Fruit fly (Drosophila melanogaster) whole organism, pupa: Measurements from ENCODE around the gene aqz.
A peak's percentile ranks its signal among the peaks of the same experiment; 100 is the strongest.

Experiments
- CG10348 ChIP-seq: fragments of 200-800 bp; sonication (Bioruptor generic); IDR thresholded peaks from 2 replicates; pipeline ENCODE4 v1.3.6; 2022; ENCODE audit warnings: missing biosample characterization, missing genetic modification characterization
- CG12605 ChIP-seq: fragments of 200-800 bp; sonication (Bioruptor generic); IDR thresholded peaks from 2 replicates; pipeline ENCODE4 v1.3.6; 2022; ENCODE audit warnings: missing biosample characterization, missing genetic modification characterization
- CG13204 ChIP-seq: fragments of 200-800 bp; sonication (Bioruptor generic); optimal IDR thresholded peaks from 2 replicates; lab custom pipeline; 2018; ENCODE audit warnings: missing biosample characterization, mild to moderate bottlenecking, missing genetic modification characterization, moderate library complexity
- CG14655 ChIP-seq: fragments of 200-800 bp; sonication (Bioruptor generic); optimal IDR thresholded peaks from 3 replicates; lab custom pipeline; 2017; ENCODE audit warnings: mild to moderate bottlenecking, missing biosample characterization, missing genetic modification reagents, missing genetic modification characterization
- CG15710 ChIP-seq: fragments of 200-800 bp; sonication (Bioruptor generic); optimal IDR thresholded peaks from 2 replicates; lab custom pipeline; 2018; ENCODE audit warnings: missing biosample characterization, mild to moderate bottlenecking, missing genetic modification characterization, moderate library complexity
- CG17806 ChIP-seq: fragments of 200-800 bp; sonication (Bioruptor generic); optimal IDR thresholded peaks from 2 replicates; lab custom pipeline; 2018; ENCODE audit warnings: missing biosample characterization, mild to moderate bottlenecking, missing genetic modification characterization, moderate library complexity
- CG32121 ChIP-seq: fragments of 200-800 bp; sonication (Bioruptor generic); IDR thresholded peaks from 2 replicates; pipeline ENCODE4 v1.3.6; 2022; ENCODE audit warnings: missing biosample characterization, missing genetic modification characterization
- CG34367 ChIP-seq: fragments of 200-800 bp; sonication (Bioruptor generic); optimal IDR thresholded peaks from 2 replicates; lab custom pipeline; 2018; ENCODE audit warnings: missing biosample characterization, mild to moderate bottlenecking, missing genetic modification characterization
- CG4496 ChIP-seq: fragments of 200-800 bp; sonication (Bioruptor generic); IDR thresholded peaks from 3 replicates; pipeline ENCODE4 v1.3.6; 2022; ENCODE audit warnings: missing biosample characterization, missing genetic modification characterization
- CG8159 ChIP-seq: fragments of 200-800 bp; sonication (Bioruptor generic); optimal IDR thresholded peaks from 3 replicates; lab custom pipeline; 2018; ENCODE audit warnings: missing biosample characterization, mild to moderate bottlenecking, missing genetic modification characterization, moderate library complexity
- CG8301 ChIP-seq: fragments of 200-800 bp; sonication (Bioruptor generic); optimal IDR thresholded peaks from 2 replicates; lab custom pipeline; 2018; ENCODE audit warnings: missing biosample characterization, mild to moderate bottlenecking, missing genetic modification characterization
- D1 ChIP-seq: fragments of 200-800 bp; sonication (Bioruptor generic); optimal IDR thresholded peaks from 2 replicates; lab custom pipeline; 2018; ENCODE audit warnings: missing biosample characterization, mild to moderate bottlenecking, missing genetic modification characterization, moderate library complexity
- EcR ChIP-seq: fragments of 200-800 bp; sonication (Bioruptor generic); optimal IDR thresholded peaks from 3 replicates; lab custom pipeline; 2019; ENCODE audit warnings: missing biosample characterization, missing genetic modification characterization, mild to moderate bottlenecking, moderate library complexity, missing genetic modification reagents
- Ets98B ChIP-seq: fragments of 200-800 bp; sonication (Bioruptor generic); IDR thresholded peaks from 2 replicates; pipeline ENCODE4 v1.3.6; 2022; ENCODE audit warnings: missing biosample characterization, missing genetic modification characterization
- Pif1A ChIP-seq: fragments of 200-800 bp; sonication (Bioruptor generic); optimal IDR thresholded peaks from 3 replicates; lab custom pipeline; 2016; ENCODE audit warnings: missing biosample characterization, missing genetic modification characterization
- Pif1B ChIP-seq: fragments of 200-800 bp; sonication (Bioruptor generic); optimal IDR thresholded peaks from 3 replicates; lab custom pipeline; 2016; ENCODE audit warnings: missing biosample characterization, missing genetic modification characterization
- Snoo ChIP-seq: fragments of 200-800 bp; sonication (Bioruptor generic); optimal IDR thresholded peaks from 3 replicates; lab custom pipeline; 2017; ENCODE audit warnings: missing biosample characterization, mild to moderate bottlenecking, missing genetic modification characterization, inconsistent platforms
- fd96Ca ChIP-seq: fragments of 200-800 bp; sonication (Bioruptor generic); IDR thresholded peaks from 3 replicates; pipeline ENCODE4 v1.3.6; 2022; ENCODE audit warnings: missing biosample characterization, missing genetic modification characterization
- gl ChIP-seq: fragments of 200-800 bp; sonication (Bioruptor generic); optimal IDR thresholded peaks from 2 replicates; lab custom pipeline; 2018; ENCODE audit warnings: missing biosample characterization, mild to moderate bottlenecking, missing genetic modification characterization
- rn ChIP-seq: fragments of 200-800 bp; sonication (Bioruptor generic); IDR thresholded peaks from 2 replicates; pipeline ENCODE4 v1.3.6; 2022; ENCODE audit warnings: missing biosample characterization, missing genetic modification characterization

The aqz gene

dm6 chr3R:8823761-8824499 lies 3.4 kb upstream of the aqz start, which contains the start of the genes IscU and CG8379:
Gene IscU (minus strand): TSS chr3R:8824177.
Gene CG8379 (plus strand): TSS chr3R:8824411.
- TF ChIP-seq CG12605 (GFP tag; lab: Robert Waterston, UW) (no peak), Ets98B (GFP tag; lab: Robert Waterston, UW) (no peak), CG8301 (no peak), D1 (tag; lab: Kevin White, UChicago) (no peak), Snoo (no peak), CG32121 (GFP tag; lab: Robert Waterston, UW) (no peak), CG8159 (no peak), Pif1B (GFP tag; lab: Kevin White, UChicago) (no peak), CG14655 (GFP tag; lab: Kevin White, UChicago) (no peak), Pif1A (GFP tag; lab: Kevin White, UChicago) (no peak), CG34367 (no peak), CG13204 (GFP tag; lab: Kevin White, UChicago) (no peak), EcR (GFP tag; lab: Kevin White, UChicago) (no peak), CG10348 (no peak)
- TF ChIP-seq, all 21 proteins: peak for 0

- TF ChIP-seq CG12605 (GFP tag; lab: Robert Waterston, UW) (no peak), CG32121 (GFP tag; lab: Robert Waterston, UW) (no peak), Pif1A (GFP tag; lab: Kevin White, UChicago) (no peak), EcR (GFP tag; lab: Kevin White, UChicago) (no peak), CG4496 (no peak), CG13204 (GFP tag; lab: Kevin White, UChicago) (no peak), rn (GFP tag; lab: Robert Waterston, UW) (no peak), Snoo (no peak), D1 (tag; lab: Kevin White, UChicago) (no peak), Pif1B (GFP tag; lab: Kevin White, UChicago) (no peak), CG14655 (GFP tag; lab: Kevin White, UChicago) (no peak), CG17806 (tag; lab: Kevin White, UChicago) (no peak), CG15710 (tag; lab: Kevin White, UChicago) (no peak)
These were observed 2.4 kb upstream of the aqz start for dm6 chr3R:8822919-8823318.

dm6 chr3R:8821623-8822022 lies 1.1 kb upstream of the aqz start, which contains the start of gene CG8369:
Gene CG8369 (plus strand): TSS chr3R:8822008.
- TF ChIP-seq EcR (GFP tag; lab: Kevin White, UChicago) = peak; percentile 51
- no peak for TF ChIP-seq CG10348

- TF ChIP-seq EcR (GFP tag; lab: Kevin White, UChicago) (peak; percentile 30), gl (tag; lab: Kevin White, UChicago) (peak; percentile 33), Ets98B (GFP tag; lab: Robert Waterston, UW) (peak; percentile 7; the same call in 1 of the 2 replicates), fd96Ca (GFP tag; lab: Robert Waterston, UW) (peak; percentile 42; the same call in 1 of the 3 replicates), CG8301 (no peak), CG8159 (no peak)
These were observed 878 bp downstream of the aqz start for dm6 chr3R:8819551-8820057.

dm6 chr3R:8818239-8818638 lies 2.2 kb downstream of the aqz start:
- no peak for TF ChIP-seq CG4496

- TF ChIP-seq Snoo (no peak), CG15710 (tag; lab: Kevin White, UChicago) (no peak), Ets98B (GFP tag; lab: Robert Waterston, UW) (no peak), CG32121 (GFP tag; lab: Robert Waterston, UW) (no peak), CG10348 (no peak), CG8159 (no peak), CG17806 (tag; lab: Kevin White, UChicago) (no peak), gl (tag; lab: Kevin White, UChicago) (no peak), CG4496 (no peak), CG8301 (no peak), CG34367 (no peak)
These were observed 5.4 kb downstream of the aqz start for dm6 chr3R:8815074-8815473.

dm6 chr3R:8814029-8814647 lies 6.3 kb downstream of the aqz start:
- TF ChIP-seq CG4496 = no peak
- TF ChIP-seq fd96Ca (GFP tag; lab: Robert Waterston, UW) = no peak
- TF ChIP-seq D1 (tag; lab: Kevin White, UChicago) = no peak
- TF ChIP-seq gl (tag; lab: Kevin White, UChicago) = no peak
